Fruit fly (Drosophila melanogaster): ENCODE measurements around the gene Flad2.
A peak's percentile ranks its signal among the peaks of the same experiment; 100 is the strongest.

The Flad2 gene

DNA sequence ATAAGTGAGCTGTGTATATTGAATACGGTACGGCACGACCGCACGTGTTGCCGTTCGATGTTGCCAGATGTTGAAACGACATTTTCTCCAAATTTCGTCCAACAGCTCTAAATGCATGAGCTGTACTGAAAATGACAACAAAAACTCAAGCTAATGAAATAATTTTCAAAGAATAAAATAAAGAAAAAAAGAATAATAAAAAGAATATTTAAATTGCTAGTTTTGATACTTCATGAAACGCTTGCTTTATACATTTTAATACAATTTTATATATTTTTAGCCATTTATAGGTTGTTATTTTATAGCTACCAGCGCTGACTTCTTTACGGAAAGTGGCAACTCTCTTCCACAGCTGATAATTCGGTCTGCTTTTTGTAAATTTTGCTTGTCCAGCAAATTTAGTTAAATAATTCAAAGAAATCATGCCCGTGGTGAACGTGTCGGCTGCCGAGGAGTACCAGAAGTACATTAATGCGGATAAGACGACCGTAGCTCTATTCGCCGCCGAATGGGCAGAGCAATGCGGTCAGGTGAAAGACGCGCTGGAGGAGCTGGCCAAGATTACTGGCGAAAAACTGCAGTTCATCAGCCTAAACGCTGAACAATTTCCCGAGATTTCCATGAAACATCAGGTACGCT lies 46.1 kb upstream of the Flad2 start, which contains the start of the genes Nnp-1 and Grx3 (continued):
- TF ChIP-seq sima (GFP tag; optimal IDR thresholded peaks at IDR 0.05) (no peak), MESR4 (GFP tag; optimal IDR thresholded peaks at IDR 0.05) (peak; percentile 26), nerfin-1 (tag; optimal IDR thresholded peaks at IDR 0.05) (no peak), ttk (GFP tag; IDR thresholded peaks at IDR 0.05) (peak; percentile 34; the same call in 1 of the 2 replicates), CG15269 (tag; optimal IDR thresholded peaks at IDR 0.05) (no peak), HHEX (GFP tag; optimal IDR thresholded peaks at IDR 0.05) (no peak), Lhr (GFP tag; optimal IDR thresholded peaks at IDR 0.05) (no peak), gsb (GFP tag; IDR thresholded peaks at IDR 0.05) (no peak), Sox100B (GFP tag; optimal IDR thresholded peaks at IDR 0.05) (no peak), CTCF (GFP tag; optimal IDR thresholded peaks at IDR 0.05) (no peak), CG15479 (GFP tag; optimal IDR thresholded peaks at IDR 0.05) (no peak), zf30C (GFP tag; optimal IDR thresholded peaks at IDR 0.05) (no peak), Eip74EF (GFP tag; optimal IDR thresholded peaks at IDR 0.05) (no peak), da (GFP tag; optimal IDR thresholded peaks at IDR 0.05) (no peak), CG17802 (tag; optimal IDR thresholded peaks at IDR 0.05) (no peak), CG9215 (GFP tag; IDR thresholded peaks at IDR 0.05) (peak; percentile 57), CG16813 (GFP tag; IDR thresholded peaks at IDR 0.05; ENCODE audit: partially characterized antibody) (no peak), B-H2 (GFP tag; optimal IDR thresholded peaks at IDR 0.05) (peak; percentile 73), ind (GFP tag; optimal IDR thresholded peaks at IDR 0.05) (peak; percentile 68), odd (GFP tag; optimal IDR thresholded peaks at IDR 0.05) (no peak), CG8089 (GFP tag; optimal IDR thresholded peaks at IDR 0.05) (no peak), eyg (GFP tag; optimal IDR thresholded peaks at IDR 0.05) (no peak), fd3F (GFP tag; optimal IDR thresholded peaks at IDR 0.05) (peak; percentile 51), CG10209 (GFP tag; optimal IDR thresholded peaks at IDR 0.05) (no peak), CG13775 (GFP tag; optimal IDR thresholded peaks at IDR 0.05) (peak; percentile 44), CG6654 (GFP tag; optimal IDR thresholded peaks at IDR 0.05) (no peak), lbe (GFP tag; optimal IDR thresholded peaks at IDR 0.05) (no peak), Pdp1 (GFP tag; optimal IDR thresholded peaks at IDR 0.05) (no peak), nerfin-2 (GFP tag; IDR thresholded peaks at IDR 0.05; ENCODE audit: partially characterized antibody) (no peak), ken (GFP tag; IDR thresholded peaks at IDR 0.05) (no peak), bowl (GFP tag; IDR thresholded peaks at IDR 0.05) (no peak), Xbp1 (GFP tag; optimal IDR thresholded peaks at IDR 0.05) (peak; percentile 53), her (GFP tag; optimal IDR thresholded peaks at IDR 0.05) (peak; percentile 33), Spps (tag; optimal IDR thresholded peaks at IDR 0.05) (no peak), Mes4 (GFP tag; optimal IDR thresholded peaks at IDR 0.05) (no peak), CG2678 (tag; optimal IDR thresholded peaks at IDR 0.05) (no peak), ham (GFP tag; IDR thresholded peaks at IDR 0.05) (no peak), CG8290 (GFP tag; optimal IDR thresholded peaks at IDR 0.05) (no peak), CG8290 (tag; optimal IDR thresholded peaks at IDR 0.05) (no peak), dmrt11E (tag; optimal IDR thresholded peaks at IDR 0.05) (peak; percentile 61), CG31441 (GFP tag; IDR thresholded peaks at IDR 0.05) (no peak), Atf3 (GFP tag; optimal IDR thresholded peaks at IDR 0.05) (no peak), CG1529 (GFP tag; optimal IDR thresholded peaks at IDR 0.05) (no peak), CG11247 (GFP tag; IDR thresholded peaks at IDR 0.05) (no peak), Sry-δ (GFP tag; optimal IDR thresholded peaks at IDR 0.05) (no peak), C15 (GFP tag; IDR thresholded peaks at IDR 0.05) (no peak), ci (GFP tag; IDR thresholded peaks at IDR 0.05) (0 out of 3 replicates have a peak, but pooled peaks have one; percentile 12), lola (GFP tag; optimal IDR thresholded peaks at IDR 0.05) (no peak), tll (GFP tag; optimal IDR thresholded peaks at IDR 0.05) (peak in 1 of 2 experiments; percentile 57), CG2712 (tag; optimal IDR thresholded peaks at IDR 0.05) (no peak)

Data from whole organism, embryonic.